Worm (Caenorhabditis elegans) whole organism, L2 larva: Measurements from ENCODE around the gene C30H6.9.

Source experiments
- C34F6.9 ChIP-seq: fragments of 150-350 bp; optimal IDR thresholded peaks from 2 replicates; lab custom pipeline; 2014; ENCODE audit warnings: missing biosample characterization, missing genetic modification characterization
- F13H6.1 ChIP-seq: sonication (generic microtip); optimal IDR thresholded peaks from 2 replicates; lab custom pipeline; 2016; ENCODE audit warnings: missing genetic modification characterization, missing compliant biosample characterization
- aly-2 ChIP-seq: fragments of 150-350 bp; optimal IDR thresholded peaks from 2 replicates; lab custom pipeline; 2014; ENCODE audit warnings: missing biosample characterization, missing genetic modification characterization
- blmp-1 ChIP-seq: sonication (generic microtip); optimal IDR thresholded peaks from 2 replicates; lab custom pipeline; 2017; ENCODE audit warnings: missing genetic modification characterization, mild to moderate bottlenecking, missing compliant biosample characterization, antibody characterized with exemption, moderate library complexity; ENCODE audit not compliant: insufficient read depth
- ceh-82 ChIP-seq: fragments of 150-350 bp; optimal IDR thresholded peaks from 2 replicates; lab custom pipeline; 2014; ENCODE audit warnings: missing biosample characterization, missing genetic modification characterization
- crh-2 ChIP-seq: sonication (generic microtip); optimal IDR thresholded peaks from 2 replicates; lab custom pipeline; 2017; ENCODE audit warnings: missing biosample characterization, missing genetic modification characterization
- dmd-4 ChIP-seq: sonication (generic microtip); optimal IDR thresholded peaks from 2 replicates; lab custom pipeline; 2017; ENCODE audit warnings: missing biosample characterization, missing genetic modification characterization
- egl-27 ChIP-seq: sonication (generic microtip); optimal IDR thresholded peaks from 3 replicates; lab custom pipeline; 2017; ENCODE audit warnings: missing biosample characterization, missing genetic modification reagents, missing genetic modification characterization
- fos-1 ChIP-seq: fragments of 150-350 bp; optimal IDR thresholded peaks from 2 replicates; lab custom pipeline; 2014; ENCODE audit warnings: missing biosample characterization, missing genetic modification characterization
- gmeb-1 ChIP-seq: fragments of 150-350 bp; optimal IDR thresholded peaks from 2 replicates; lab custom pipeline; 2014; ENCODE audit warnings: missing biosample characterization, missing genetic modification characterization
- lin-11 ChIP-seq: fragments of 150-350 bp; sonication (generic microtip); optimal IDR thresholded peaks from 2 replicates; lab custom pipeline; 2014; ENCODE audit warnings: missing biosample characterization, missing genetic modification characterization, inconsistent platforms, mixed read lengths
- lin-13 ChIP-seq: fragments of 150-350 bp; optimal IDR thresholded peaks from 2 replicates; lab custom pipeline; 2014; ENCODE audit warnings: missing biosample characterization, missing genetic modification reagents, missing genetic modification characterization
- lin-39 ChIP-seq: fragments of 150-350 bp; optimal IDR thresholded peaks from 2 replicates; lab custom pipeline; 2014; ENCODE audit warnings: missing biosample characterization, missing genetic modification reagents, missing genetic modification characterization
- lsy-2 ChIP-seq, 2 experiments: fragments of 150-350 bp in 1 of 2; sonication (generic microtip) in 1 of 2; optimal IDR thresholded peaks; 2 replicates each; lab custom pipeline; 2014 to 2017; ENCODE audit warnings: missing biosample characterization in 2 of 2, missing genetic modification characterization in 2 of 2
- mab-5 ChIP-seq: fragments of 150-350 bp; optimal IDR thresholded peaks from 2 replicates; lab custom pipeline; 2014; ENCODE audit warnings: missing biosample characterization, missing genetic modification characterization
- nhr-11 ChIP-seq: fragments of 150-350 bp; optimal IDR thresholded peaks from 2 replicates; lab custom pipeline; 2014; ENCODE audit warnings: missing biosample characterization, missing genetic modification characterization
- nhr-12 ChIP-seq: fragments of 150-350 bp; optimal IDR thresholded peaks from 2 replicates; lab custom pipeline; 2014; ENCODE audit warnings: missing biosample characterization, missing genetic modification characterization
- nhr-129 ChIP-seq: fragments of 150-350 bp; optimal IDR thresholded peaks from 2 replicates; lab custom pipeline; 2014; ENCODE audit warnings: missing biosample characterization, missing genetic modification characterization
- nhr-23 ChIP-seq: fragments of 150-350 bp; optimal IDR thresholded peaks from 2 replicates; lab custom pipeline; 2014; ENCODE audit warnings: missing biosample characterization, missing genetic modification reagents, missing genetic modification characterization
- nhr-6 ChIP-seq: fragments of 150-350 bp; optimal IDR thresholded peaks from 2 replicates; lab custom pipeline; 2014; ENCODE audit warnings: missing biosample characterization, missing genetic modification characterization
- nhr-77 ChIP-seq: fragments of 150-350 bp; optimal IDR thresholded peaks from 2 replicates; lab custom pipeline; 2014; ENCODE audit warnings: missing biosample characterization, missing genetic modification characterization
- peb-1 ChIP-seq: fragments of 150-350 bp; optimal IDR thresholded peaks from 2 replicates; lab custom pipeline; 2014; ENCODE audit warnings: missing biosample characterization, missing genetic modification characterization
- sem-4 ChIP-seq: fragments of 150-350 bp; optimal IDR thresholded peaks from 2 replicates; lab custom pipeline; 2014; ENCODE audit warnings: missing biosample characterization, missing genetic modification reagents, missing genetic modification characterization
- skn-1 ChIP-seq: sonication (generic microtip); optimal IDR thresholded peaks from 2 replicates; lab custom pipeline; 2017; ENCODE audit warnings: missing biosample characterization, missing genetic modification characterization
- snpc-4 ChIP-seq: fragments of 150-350 bp; optimal IDR thresholded peaks from 2 replicates; lab custom pipeline; 2014; ENCODE audit warnings: missing biosample characterization, missing genetic modification characterization
- unc-55 ChIP-seq: fragments of 150-350 bp; sonication (generic microtip); optimal IDR thresholded peaks from 3 replicates; lab custom pipeline; 2014; ENCODE audit warnings: missing biosample characterization, missing genetic modification reagents, missing genetic modification characterization
- ztf-1 ChIP-seq: fragments of 200-800 bp; sonication (Bioruptor generic); conservative IDR thresholded peaks from 2 replicates; pipeline ENCODE4 v1.3.6; 2022; ENCODE audit warnings: missing genetic modification characterization, missing compliant biosample characterization
- ztf-11 ChIP-seq: sonication (generic microtip); optimal IDR thresholded peaks from 2 replicates; lab custom pipeline; 2017; ENCODE audit warnings: missing biosample characterization, missing genetic modification characterization
- ztf-4 ChIP-seq: fragments of 150-350 bp; optimal IDR thresholded peaks from 2 replicates; lab custom pipeline; 2014; ENCODE audit warnings: missing biosample characterization, missing genetic modification characterization

The C30H6.9 gene

ce11 chrIV:17342179-17342578 lies 37.8 kb downstream of the C30H6.9 start, which contains the start of gene C49C3.9:
TSS of gene C49C3.9 (minus strand) at chrIV:17342314.
- TF ChIP-seq peb-1 (tag; lab: Kevin White, UChicago), result no peak
- TF ChIP-seq gmeb-1 (tag; lab: Kevin White, UChicago), result no peak
- TF ChIP-seq nhr-12 (tag; lab: Kevin White, UChicago), result no peak
- peak; percentile 5 for TF ChIP-seq crh-2 (tag; lab: Kevin White, UChicago)
- peak; percentile 99 for TF ChIP-seq fos-1

ce11 chrIV:17341033-17341432 lies 38.9 kb downstream of the C30H6.9 start:
- TF ChIP-seq F13H6.1 (tag; lab: Kevin White, UChicago) (no peak), nhr-129 (tag; lab: Kevin White, UChicago) (no peak), unc-55 (GFP tag; lab: Kevin White, UChicago) (no peak), skn-1 (no peak), lsy-2 (tag; optimal IDR thresholded peaks at IDR 0.05; lab: Kevin White, UChicago) (no peak), ceh-82 (tag; lab: Kevin White, UChicago) (no peak), lin-13 (GFP tag; lab: Kevin White, UChicago) (no peak), nhr-6 (tag; lab: Kevin White, UChicago) (no peak), nhr-11 (no peak), ztf-1 (GFP tag; lab: Robert Waterston, UW) (no peak), ztf-11 (no peak), C34F6.9 (tag; lab: Kevin White, UChicago) (no peak), dmd-4 (tag; lab: Kevin White, UChicago) (no peak)

- TF ChIP-seq skn-1 (peak; percentile 55), crh-2 (tag; lab: Kevin White, UChicago) (peak; percentile 56), unc-55 (GFP tag; lab: Kevin White, UChicago) (no peak), fos-1 (peak; percentile 74)
These were observed 41.0 kb downstream of the C30H6.9 start, which contains the start of gene C49C3.10 for ce11 chrIV:17338920-17339510. TSS of gene C49C3.10 (minus strand) at chrIV:17338970.

- TF ChIP-seq C34F6.9 (tag; lab: Kevin White, UChicago) (peak; percentile 61), unc-55 (GFP tag; lab: Kevin White, UChicago) (peak; percentile 54), nhr-129 (tag; lab: Kevin White, UChicago) (peak; percentile 8), nhr-23 (no peak)
These were observed 44.9 kb downstream of the C30H6.9 start, which contains the start of gene C49C3.8 for ce11 chrIV:17335031-17335430. TSS of gene C49C3.8 (plus strand) at chrIV:17335203.

- TF ChIP-seq egl-27 (tag; lab: Kevin White, UChicago) (no peak), crh-2 (tag; lab: Kevin White, UChicago) (peak; percentile 62), lin-39 (tag; lab: Kevin White, UChicago) (no peak), mab-5 (tag; lab: Kevin White, UChicago) (no peak), nhr-129 (tag; lab: Kevin White, UChicago) (peak; percentile 41), unc-55 (GFP tag; lab: Kevin White, UChicago) (peak; percentile 61), sem-4 (no peak), lsy-2 (tag; optimal IDR thresholded peaks at IDR 0.05; lab: Kevin White, UChicago) (peak in 1 of 2 experiments; percentile 65), ceh-82 (tag; lab: Kevin White, UChicago) (no peak), C34F6.9 (tag; lab: Kevin White, UChicago) (peak; percentile 73)
- TF ChIP-seq, all 48 proteins: peak for 5
These were observed 46.3 kb downstream of the C30H6.9 start, which contains the start of gene C49C3.15 for ce11 chrIV:17333542-17334281. TSS of gene C49C3.15 (plus strand) at chrIV:17334231.

ce11 chrIV:17332261-17332660 lies 47.7 kb downstream of the C30H6.9 start, which contains the start of gene C49C3.7:
TSS of gene C49C3.7 (plus strand) at chrIV:17332561.
- TF ChIP-seq lin-11 (tag; lab: Kevin White, UChicago), result no peak
- TF ChIP-seq ztf-4 (tag; lab: Kevin White, UChicago), result no peak
- no peak for TF ChIP-seq skn-1
- TF ChIP-seq snpc-4 (tag; lab: Kevin White, UChicago), result no peak
- no peak for TF ChIP-seq nhr-77 (tag; lab: Kevin White, UChicago)
- no peak for TF ChIP-seq blmp-1 (tag; lab: Kevin White, UChicago)
- TF ChIP-seq aly-2 (tag; lab: Kevin White, UChicago), result no peak
